Fruit fly (Drosophila melanogaster): ENCODE data around the gene CG10470.

CG10470 gene

DNA sequence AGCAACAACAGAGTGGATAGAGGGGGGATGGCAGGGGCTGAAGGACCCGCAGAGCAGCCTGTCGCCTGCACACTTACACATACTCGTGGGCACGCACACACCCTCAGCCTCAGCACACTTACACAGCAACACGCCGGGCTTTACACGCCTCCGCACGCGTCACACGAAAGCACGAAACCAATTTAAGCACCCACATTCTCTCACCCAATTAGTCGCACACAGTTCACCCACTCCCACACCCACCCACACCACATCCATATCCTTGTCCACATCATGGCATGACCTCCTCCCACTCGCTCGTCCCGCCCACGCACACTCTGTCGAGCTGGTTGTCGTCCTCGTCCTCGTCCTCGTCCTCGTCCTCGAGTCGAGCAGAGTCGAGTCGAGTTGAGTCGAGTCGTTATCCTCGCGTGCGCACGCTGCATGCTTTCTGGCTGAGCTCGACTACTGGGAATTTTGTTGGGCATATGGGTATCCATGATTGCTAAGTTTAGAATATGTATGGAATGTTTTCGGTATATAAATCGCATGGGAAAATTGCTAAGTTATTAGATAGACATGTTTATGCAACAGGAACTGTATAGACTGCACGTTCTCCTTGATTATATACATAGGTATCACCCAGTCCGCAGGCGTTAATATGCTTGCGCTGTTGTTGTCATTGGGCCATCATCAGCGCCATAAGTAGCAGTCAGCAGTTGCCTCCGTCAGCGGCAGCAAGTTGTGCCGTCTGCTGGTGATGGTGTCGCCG lies 36.8 kb upstream of the CG10470 start:
- TF ChIP-seq CG17806 (tag; optimal IDR thresholded peaks at IDR 0.05) (peak; percentile 74), CG10348 (GFP tag; IDR thresholded peaks at IDR 0.05) (peak; percentile 32; the same call in 1 of the 2 replicates), CG8159 (tag; optimal IDR thresholded peaks at IDR 0.05) (peak; percentile 80), CG9948 (tag; optimal IDR thresholded peaks at IDR 0.05) (peak; percentile 66), CG4496 (GFP tag; IDR thresholded peaks at IDR 0.05) (peak; percentile 67; the same call in 2 of the 3 replicates), CG15710 (tag; optimal IDR thresholded peaks at IDR 0.05) (peak; percentile 76), CG13204 (GFP tag; optimal IDR thresholded peaks at IDR 0.05) (peak; percentile 61), rn (GFP tag; IDR thresholded peaks at IDR 0.05) (0 out of 2 replicates have a peak, but pooled peaks have one; percentile 34), CG12605 (GFP tag; IDR thresholded peaks at IDR 0.05) (peak; percentile 54; the same call in 1 of the 2 replicates), Pif1A (GFP tag; optimal IDR thresholded peaks at IDR 0.05) (peak; percentile 76), Pif1B (GFP tag; optimal IDR thresholded peaks at IDR 0.05) (peak; percentile 42), CG8301 (tag; optimal IDR thresholded peaks at IDR 0.05) (peak; percentile 61), gl (tag; optimal IDR thresholded peaks at IDR 0.05) (peak; percentile 46), fd96Ca (GFP tag; IDR thresholded peaks at IDR 0.05) (peak; percentile 81), Snoo (tag; optimal IDR thresholded peaks at IDR 0.05) (peak; percentile 48), EcR (GFP tag; optimal IDR thresholded peaks at IDR 0.05) (no peak), CG14655 (GFP tag; optimal IDR thresholded peaks at IDR 0.05) (peak; percentile 69), Ets98B (GFP tag; IDR thresholded peaks at IDR 0.05) (peak; percentile 62; the same call in 1 of the 2 replicates), CG32121 (GFP tag; IDR thresholded peaks at IDR 0.05) (peak; percentile 76), D1 (tag; optimal IDR thresholded peaks at IDR 0.05) (no peak), CG34367 (tag; optimal IDR thresholded peaks at IDR 0.05) (peak; percentile 75)

dm6 chr2L:19012776-19013328 lies 36.0 kb upstream of the CG10470 start:
- TF ChIP-seq CG10348 (GFP tag; IDR thresholded peaks at IDR 0.05) (no peak), CG17806 (tag; optimal IDR thresholded peaks at IDR 0.05) (no peak), CG13204 (GFP tag; optimal IDR thresholded peaks at IDR 0.05) (peak; percentile 64), Pif1B (GFP tag; optimal IDR thresholded peaks at IDR 0.05) (no peak), CG14655 (GFP tag; optimal IDR thresholded peaks at IDR 0.05) (no peak), rn (GFP tag; IDR thresholded peaks at IDR 0.05) (no peak), D1 (tag; optimal IDR thresholded peaks at IDR 0.05) (no peak)

dm6 chr2L:19014032-19014880 lies 34.6 kb upstream of the CG10470 start:
- TF ChIP-seq CG9948 (tag; optimal IDR thresholded peaks at IDR 0.05) (peak; percentile 55), CG8301 (tag; optimal IDR thresholded peaks at IDR 0.05) (peak; percentile 35), fd96Ca (GFP tag; IDR thresholded peaks at IDR 0.05) (no peak), CG10348 (GFP tag; IDR thresholded peaks at IDR 0.05) (no peak), Pif1B (GFP tag; optimal IDR thresholded peaks at IDR 0.05) (peak; percentile 4), CG8159 (tag; optimal IDR thresholded peaks at IDR 0.05) (peak; percentile 76), CG17806 (tag; optimal IDR thresholded peaks at IDR 0.05) (peak; percentile 57), CG4496 (GFP tag; IDR thresholded peaks at IDR 0.05) (peak; percentile 40; the same call in 1 of the 3 replicates), CG15710 (tag; optimal IDR thresholded peaks at IDR 0.05) (peak; percentile 67), Snoo (tag; optimal IDR thresholded peaks at IDR 0.05) (peak; percentile 24), CG14655 (GFP tag; optimal IDR thresholded peaks at IDR 0.05) (peak; percentile 58), Pif1A (GFP tag; optimal IDR thresholded peaks at IDR 0.05) (peak; percentile 10), CG34367 (tag; optimal IDR thresholded peaks at IDR 0.05) (peak; percentile 39), D1 (tag; optimal IDR thresholded peaks at IDR 0.05) (no peak)

- no peak for TF ChIP-seq gl (tag; optimal IDR thresholded peaks at IDR 0.05)
- no peak for TF ChIP-seq CG14655 (GFP tag; optimal IDR thresholded peaks at IDR 0.05)
- no peak for TF ChIP-seq CG32121 (GFP tag; IDR thresholded peaks at IDR 0.05)
- TF ChIP-seq D1 (tag; optimal IDR thresholded peaks at IDR 0.05): no peak
- no peak for TF ChIP-seq CG10348 (GFP tag; IDR thresholded peaks at IDR 0.05)
- no peak for TF ChIP-seq rn (GFP tag; IDR thresholded peaks at IDR 0.05)
- no peak for TF ChIP-seq CG8301 (tag; optimal IDR thresholded peaks at IDR 0.05)
- no peak for TF ChIP-seq fd96Ca (GFP tag; IDR thresholded peaks at IDR 0.05)
- TF ChIP-seq CG8159 (tag; optimal IDR thresholded peaks at IDR 0.05): no peak
- no peak for TF ChIP-seq Pif1B (GFP tag; optimal IDR thresholded peaks at IDR 0.05)
- TF ChIP-seq EcR (GFP tag; optimal IDR thresholded peaks at IDR 0.05): no peak
- no peak for TF ChIP-seq Pif1A (GFP tag; optimal IDR thresholded peaks at IDR 0.05)
- no peak for TF ChIP-seq CG13204 (GFP tag; optimal IDR thresholded peaks at IDR 0.05)
- TF ChIP-seq CG17806 (tag; optimal IDR thresholded peaks at IDR 0.05): no peak
- TF ChIP-seq Ets98B (GFP tag; IDR thresholded peaks at IDR 0.05): no peak
- TF ChIP-seq CG9948 (tag; optimal IDR thresholded peaks at IDR 0.05): no peak
- no peak for TF ChIP-seq Snoo (tag; optimal IDR thresholded peaks at IDR 0.05)
- TF ChIP-seq CG15710 (tag; optimal IDR thresholded peaks at IDR 0.05): no peak
- TF ChIP-seq CG4496 (GFP tag; IDR thresholded peaks at IDR 0.05): no peak
- TF ChIP-seq CG12605 (GFP tag; IDR thresholded peaks at IDR 0.05): no peak
Measured at dm6 chr2L:19014881-19015366, 34.0 kb upstream of the CG10470 start.

- no peak for TF ChIP-seq Pif1B (GFP tag; optimal IDR thresholded peaks at IDR 0.05)
- peak; percentile 50 for TF ChIP-seq CG13204 (GFP tag; optimal IDR thresholded peaks at IDR 0.05)
Measured at dm6 chr2L:19015628-19016027, 33.2 kb upstream of the CG10470 start.
